Fruit fly (Drosophila melanogaster) whole organism, embryonic: ENCODE data around the gene Acsx3.
A peak's percentile ranks its signal among the peaks of the same experiment; 100 is the strongest.

Source experiments
- Bdp1 ChIP-seq: fragments of 200-800 bp; sonication (Bioruptor generic); optimal IDR thresholded peaks from 3 replicates; lab custom pipeline; 2016; ENCODE audit warnings: missing biosample characterization, missing genetic modification characterization
- CG12155 ChIP-seq: fragments of 200-800 bp; sonication (Bioruptor generic); optimal IDR thresholded peaks from 3 replicates; lab custom pipeline; 2016; ENCODE audit warnings: missing biosample characterization, missing genetic modification characterization
- CG12299 ChIP-seq: fragments of 200-800 bp; sonication (Bioruptor generic); optimal IDR thresholded peaks from 2 replicates; lab custom pipeline; 2018; ENCODE audit warnings: missing biosample characterization, mild to moderate bottlenecking, missing genetic modification characterization
- CG16813 ChIP-seq: fragments of 200-800 bp; sonication (Bioruptor generic); IDR thresholded peaks from 3 replicates; pipeline ENCODE4 v1.3.6; 2022; ENCODE audit warnings: missing biosample characterization, missing genetic modification characterization; ENCODE audit not compliant: partially characterized antibody
- CG17912 ChIP-seq: fragments of 200-800 bp; sonication (Bioruptor generic); optimal IDR thresholded peaks from 2 replicates; lab custom pipeline; 2018; ENCODE audit warnings: missing biosample characterization, mild to moderate bottlenecking, missing genetic modification characterization
- CG1832 ChIP-seq: fragments of 200-800 bp; sonication (Bioruptor generic); optimal IDR thresholded peaks from 2 replicates; lab custom pipeline; 2017; ENCODE audit warnings: missing biosample characterization, mild to moderate bottlenecking, missing genetic modification characterization, inconsistent platforms
- CG18599 ChIP-seq: fragments of 200-800 bp; sonication (Bioruptor generic); optimal IDR thresholded peaks from 3 replicates; lab custom pipeline; 2017; ENCODE audit warnings: missing biosample characterization, missing genetic modification characterization, mild to moderate bottlenecking, moderate library complexity, missing genetic modification reagents
- CG2712 ChIP-seq: fragments of 200-800 bp; optimal IDR thresholded peaks from 3 replicates; lab custom pipeline; 2019; ENCODE audit warnings: missing biosample characterization, mild to moderate bottlenecking, missing genetic modification characterization, moderate library complexity
- CG34224 ChIP-seq: fragments of 200-800 bp; sonication (Bioruptor generic); IDR thresholded peaks from 3 replicates; pipeline ENCODE4 v1.3.6; 2022; ENCODE audit warnings: missing biosample characterization, missing genetic modification characterization; ENCODE audit not compliant: partially characterized antibody
- CG6791 ChIP-seq: fragments of 200-800 bp; sonication (Bioruptor generic); IDR thresholded peaks from 3 replicates; pipeline ENCODE4 v1.3.6; 2022; ENCODE audit warnings: missing biosample characterization, missing genetic modification characterization; ENCODE audit not compliant: partially characterized antibody
- CG7372 ChIP-seq: fragments of 200-800 bp; sonication (Bioruptor generic); IDR thresholded peaks from 2 replicates; pipeline ENCODE4 v1.3.6; 2022; ENCODE audit warnings: missing biosample characterization, missing genetic modification characterization
- CG8089 ChIP-seq: fragments of 200-800 bp; sonication (Bioruptor generic); optimal IDR thresholded peaks from 3 replicates; lab custom pipeline; 2016; ENCODE audit warnings: missing biosample characterization, missing genetic modification characterization
- CG9817 ChIP-seq: fragments of 200-800 bp; sonication (Bioruptor generic); optimal IDR thresholded peaks from 2 replicates; lab custom pipeline; 2018; ENCODE audit warnings: missing biosample characterization, mild to moderate bottlenecking, missing genetic modification characterization, moderate library complexity
- D19A ChIP-seq: fragments of 200-800 bp; optimal IDR thresholded peaks from 3 replicates; lab custom pipeline; 2019; ENCODE audit warnings: missing biosample characterization, mild to moderate bottlenecking, missing genetic modification characterization, moderate library complexity
- Doc3 ChIP-seq: fragments of 200-800 bp; sonication (Bioruptor generic); IDR thresholded peaks from 3 replicates; pipeline ENCODE4 v1.3.6; 2022; ENCODE audit warnings: missing biosample characterization, missing genetic modification characterization; ENCODE audit not compliant: partially characterized antibody
- Gsc ChIP-seq: fragments of 200-800 bp; sonication (Bioruptor generic); IDR thresholded peaks from 2 replicates; pipeline ENCODE4 v1.3.6; 2022; ENCODE audit warnings: missing biosample characterization, missing genetic modification characterization
- Hand ChIP-seq: fragments of 200-800 bp; sonication (Bioruptor generic); optimal IDR thresholded peaks from 2 replicates; lab custom pipeline; 2017; ENCODE audit warnings: mild to moderate bottlenecking, missing biosample characterization, missing genetic modification reagents, missing genetic modification characterization
- Hr3 ChIP-seq: fragments of 200-800 bp; sonication (Bioruptor generic); optimal IDR thresholded peaks from 3 replicates; lab custom pipeline; 2016; ENCODE audit warnings: missing biosample characterization, missing genetic modification characterization
- Lim3 ChIP-seq: fragments of 200-800 bp; sonication (Bioruptor generic); IDR thresholded peaks from 2 replicates; pipeline ENCODE4 v1.3.6; 2022; ENCODE audit warnings: missing biosample characterization, missing genetic modification characterization
- Oaz ChIP-seq: fragments of 200-800 bp; sonication (Bioruptor generic); IDR thresholded peaks from 2 replicates; pipeline ENCODE4 v1.3.6; 2022; ENCODE audit warnings: missing biosample characterization, missing genetic modification characterization
- Opbp ChIP-seq: fragments of 200-800 bp; sonication (Bioruptor generic); IDR thresholded peaks from 3 replicates; pipeline ENCODE4 v1.3.6; 2022; ENCODE audit warnings: missing biosample characterization, missing genetic modification characterization; ENCODE audit not compliant: partially characterized antibody
- Ptx1 ChIP-seq: fragments of 200-800 bp; sonication (Bioruptor generic); IDR thresholded peaks from 2 replicates; pipeline ENCODE4 v1.3.6; 2022; ENCODE audit warnings: missing biosample characterization, missing genetic modification characterization
- Scr ChIP-seq: fragments of 200-800 bp; sonication (Bioruptor generic); IDR thresholded peaks from 2 replicates; pipeline ENCODE4 v1.3.6; 2022; ENCODE audit warnings: missing biosample characterization, missing genetic modification characterization; ENCODE audit not compliant: partially characterized antibody
- Trl ChIP-seq, 3 experiments: fragments of >200 bp in 2 of 3; fragments of 200-800 bp in 1 of 3; sonication (Bioruptor generic) in 1 of 3; optimal IDR thresholded peaks; 2 replicates in 1 of 3; 3 replicates in 2 of 3; lab custom pipeline; 2016 to 2017; ENCODE audit warnings: missing biosample characterization in 1 of 3, missing genetic modification characterization in 1 of 3
- YL-1 ChIP-seq: fragments of 200-800 bp; sonication (Bioruptor generic); optimal IDR thresholded peaks from 3 replicates; lab custom pipeline; 2017; ENCODE audit warnings: missing biosample characterization, mild to moderate bottlenecking, missing genetic modification characterization
- amos ChIP-seq: fragments of 200-800 bp; sonication (Bioruptor generic); IDR thresholded peaks from 2 replicates; pipeline ENCODE4 v1.3.6; 2022; ENCODE audit warnings: missing biosample characterization, missing genetic modification characterization; ENCODE audit not compliant: partially characterized antibody
- ato ChIP-seq: fragments of 200-800 bp; sonication (Bioruptor generic); IDR thresholded peaks from 2 replicates; pipeline ENCODE4 v1.3.6; 2022; ENCODE audit warnings: missing biosample characterization, missing genetic modification characterization; ENCODE audit not compliant: partially characterized antibody
- chinmo ChIP-seq: fragments of 200-800 bp; sonication (Bioruptor generic); IDR thresholded peaks from 4 replicates; pipeline ENCODE4 v1.3.6; 2022; ENCODE audit warnings: missing biosample characterization, missing genetic modification characterization; ENCODE audit not compliant: partially characterized antibody
- chm ChIP-seq: fragments of 200-800 bp; sonication (Bioruptor generic); IDR thresholded peaks from 2 replicates; pipeline ENCODE4 v1.3.6; 2022; ENCODE audit warnings: missing biosample characterization, missing genetic modification characterization
- cwo ChIP-seq: fragments of 200-800 bp; sonication (Bioruptor generic); optimal IDR thresholded peaks from 3 replicates; lab custom pipeline; 2017; ENCODE audit warnings: missing biosample characterization, missing genetic modification characterization, mild to moderate bottlenecking, moderate library complexity, missing genetic modification reagents
- gcm ChIP-seq: fragments of 200-800 bp; sonication (Bioruptor generic); optimal IDR thresholded peaks from 2 replicates; lab custom pipeline; 2019; ENCODE audit warnings: missing biosample characterization, mild to moderate bottlenecking, missing genetic modification characterization, moderate library complexity
- gt ChIP-seq: fragments of 200-800 bp; sonication (Bioruptor generic); IDR thresholded peaks from 2 replicates; pipeline ENCODE4 v1.3.6; 2022; ENCODE audit warnings: missing biosample characterization, missing genetic modification characterization
- insv ChIP-seq, 2 experiments: fragments of 200-800 bp; sonication (Bioruptor generic); optimal IDR thresholded peaks; 3 replicates each; lab custom pipeline; 2016 to 2018; ENCODE audit warnings: missing biosample characterization in 2 of 2, missing genetic modification characterization in 2 of 2
- knrl ChIP-seq: fragments of 200-800 bp; sonication (Bioruptor generic); IDR thresholded peaks from 3 replicates; pipeline ENCODE4 v1.3.6; 2022; ENCODE audit warnings: missing biosample characterization, missing genetic modification characterization; ENCODE audit not compliant: partially characterized antibody
- mld ChIP-seq: fragments of 200-800 bp; sonication (Bioruptor generic); IDR thresholded peaks from 3 replicates; pipeline ENCODE4 v1.3.6; 2022; ENCODE audit warnings: missing biosample characterization, missing genetic modification characterization; ENCODE audit not compliant: partially characterized antibody
- nerfin-1 ChIP-seq: fragments of 200-800 bp; sonication (Bioruptor generic); optimal IDR thresholded peaks from 3 replicates; lab custom pipeline; 2019; ENCODE audit warnings: missing biosample characterization, mild to moderate bottlenecking, missing genetic modification characterization, moderate library complexity
- pum ChIP-seq: fragments of 200-800 bp; sonication (Bioruptor generic); optimal IDR thresholded peaks from 2 replicates; lab custom pipeline; 2016; ENCODE audit warnings: missing biosample characterization, missing genetic modification characterization
- slp2 ChIP-seq: fragments of 200-800 bp; sonication (Bioruptor generic); optimal IDR thresholded peaks from 2 replicates; lab custom pipeline; 2016; ENCODE audit warnings: missing biosample characterization, missing genetic modification characterization
- stwl ChIP-seq: fragments of 200-800 bp; sonication (Bioruptor generic); optimal IDR thresholded peaks from 3 replicates; lab custom pipeline; 2018; ENCODE audit warnings: missing biosample characterization, mild to moderate bottlenecking, missing genetic modification characterization, moderate library complexity
- tna ChIP-seq: fragments of 200-800 bp; sonication (Bioruptor generic); IDR thresholded peaks from 2 replicates; pipeline ENCODE4 v1.3.6; 2022; ENCODE audit warnings: missing biosample characterization, missing genetic modification characterization; ENCODE audit not compliant: partially characterized antibody
- twi ChIP-seq: fragments of 200-800 bp; optimal IDR thresholded peaks from 2 replicates; lab custom pipeline; 2019; ENCODE audit warnings: missing biosample characterization, mild to moderate bottlenecking, missing genetic modification characterization, moderate library complexity
- usp ChIP-seq: fragments of >200 bp; optimal IDR thresholded peaks from 2 replicates; lab custom pipeline; 2017; ENCODE audit warnings: missing biosample characterization, missing genetic modification characterization
- vnd ChIP-seq: fragments of 200-800 bp; sonication (Bioruptor generic); IDR thresholded peaks from 3 replicates; pipeline ENCODE4 v1.3.6; 2022; ENCODE audit warnings: missing biosample characterization, missing genetic modification characterization; ENCODE audit not compliant: partially characterized antibody
- zen2 ChIP-seq: fragments of 200-800 bp; sonication (Bioruptor generic); IDR thresholded peaks from 3 replicates; pipeline ENCODE4 v1.3.6; 2022; ENCODE audit warnings: missing biosample characterization, missing genetic modification characterization; ENCODE audit not compliant: partially characterized antibody
- zfh2 ChIP-seq: fragments of 200-800 bp; sonication (Bioruptor generic); optimal IDR thresholded peaks from 2 replicates; lab custom pipeline; 2016; ENCODE audit warnings: missing biosample characterization, missing genetic modification characterization

Gene Acsx3

dm6 chr3R:19789942-19790774 lies 9.1 kb downstream of the Acsx3 start (continued):
- TF ChIP-seq mld (GFP tag; lab: Robert Waterston, UW) (peak; percentile 84), CG16813 (GFP tag; lab: Robert Waterston, UW) (peak; percentile 88), twi (peak; percentile 95), chinmo (GFP tag; lab: Robert Waterston, UW) (peak; percentile 72; the same call in 1 of the 4 replicates), chm (GFP tag; lab: Robert Waterston, UW) (no peak), ato (GFP tag; lab: Robert Waterston, UW) (peak; percentile 68), zen2 (peak; percentile 68; the same call in 2 of the 3 replicates), zfh2 (no peak), cwo (GFP tag; lab: Kevin White, UChicago) (no peak), Trl (optimal IDR thresholded peaks at IDR 0.05; lab: Kevin White, UChicago) (no peak), Trl (GFP tag; optimal IDR thresholded peaks at IDR 0.05; lab: Kevin White, UChicago) (no peak), CG6791 (GFP tag; lab: Robert Waterston, UW) (peak; percentile 91), Opbp (peak; percentile 91), D19A (tag; lab: Kevin White, UChicago) (no peak), vnd (GFP tag; lab: Robert Waterston, UW) (peak; percentile 72), Gsc (GFP tag; lab: Robert Waterston, UW) (no peak), Bdp1 (GFP tag; lab: Kevin White, UChicago) (peak; percentile 99), CG34224 (GFP tag; lab: Robert Waterston, UW) (peak; percentile 67), gcm (GFP tag; lab: Kevin White, UChicago) (no peak), knrl (GFP tag; lab: Robert Waterston, UW) (peak; percentile 58; the same call in 1 of the 3 replicates), Hr3 (GFP tag; lab: Kevin White, UChicago) (no peak), Scr (GFP tag; lab: Robert Waterston, UW) (peak; percentile 70), CG12299 (tag; lab: Kevin White, UChicago) (no peak), CG1832 (GFP tag; lab: Kevin White, UChicago) (no peak), slp2 (GFP tag; lab: Kevin White, UChicago) (no peak), CG18599 (GFP tag; lab: Kevin White, UChicago) (no peak), Oaz (GFP tag; lab: Robert Waterston, UW) (no peak), Lim3 (GFP tag; lab: Robert Waterston, UW) (no peak), usp (GFP tag; lab: Kevin White, UChicago) (no peak), insv (GFP tag; optimal IDR thresholded peaks at IDR 0.05; lab: Kevin White, UChicago) (no peak), CG12155 (GFP tag; lab: Kevin White, UChicago) (no peak), stwl (tag; lab: Kevin White, UChicago) (no peak), tna (GFP tag; lab: Robert Waterston, UW) (peak; percentile 73), CG8089 (GFP tag; lab: Kevin White, UChicago) (no peak)

- TF ChIP-seq nerfin-1 (tag; lab: Kevin White, UChicago) = no peak
- TF ChIP-seq YL-1 (GFP tag; lab: Kevin White, UChicago) = no peak
- peak; percentile 99 for TF ChIP-seq Bdp1 (GFP tag; lab: Kevin White, UChicago)
- no peak for TF ChIP-seq Ptx1
- TF ChIP-seq CG9817 = no peak
- TF ChIP-seq pum = no peak
- no peak for TF ChIP-seq CG2712 (tag; lab: Kevin White, UChicago)
- TF ChIP-seq Doc3 (GFP tag; lab: Robert Waterston, UW) = peak; percentile 38; the same call in 1 of the 3 replicates
- TF ChIP-seq amos (GFP tag; lab: Robert Waterston, UW) = peak; percentile 85
- no peak for TF ChIP-seq CG17912
- TF ChIP-seq gt = no peak
- no peak for TF ChIP-seq Trl (optimal IDR thresholded peaks at IDR 0.05; lab: Kevin White, UChicago)
- no peak for TF ChIP-seq Trl (GFP tag; optimal IDR thresholded peaks at IDR 0.05; lab: Kevin White, UChicago)
- no peak for TF ChIP-seq Hand
- TF ChIP-seq CG7372 (GFP tag; lab: Robert Waterston, UW) = no peak
Measured at dm6 chr3R:19790805-19791572, 9.9 kb downstream of the Acsx3 start.
